Fruit fly (Drosophila melanogaster) whole organism, wandering third instar larva: ENCODE data around the gene CG4404.

Experiments
- Abd-B ChIP-seq: fragments of >200 bp; optimal IDR thresholded peaks from 2 replicates; lab custom pipeline; 2017; ENCODE audit warnings: missing biosample characterization, missing genetic modification characterization
- CG32264 ChIP-seq: fragments of 200-800 bp; sonication (Bioruptor generic); optimal IDR thresholded peaks from 2 replicates; lab custom pipeline; 2016; ENCODE audit warnings: missing biosample characterization, missing genetic modification characterization
- CG9705 ChIP-seq: fragments of 200-800 bp; sonication (Bioruptor generic); optimal IDR thresholded peaks from 2 replicates; lab custom pipeline; 2018; ENCODE audit warnings: missing biosample characterization, mild to moderate bottlenecking, missing genetic modification characterization
- CrebA ChIP-seq: fragments of 200-800 bp; sonication (Bioruptor generic); optimal IDR thresholded peaks from 2 replicates; lab custom pipeline; 2016; ENCODE audit warnings: missing biosample characterization, mild to moderate bottlenecking, missing genetic modification characterization, borderline replicate concordance
- Dif ChIP-seq: fragments of 200-275, 200-300 bp; sonication (Bioruptor generic); optimal IDR thresholded peaks from 2 replicates; lab custom pipeline; 2018; ENCODE audit warnings: missing biosample characterization, missing genetic modification characterization; ENCODE audit not compliant: partially characterized antibody
- GATAd ChIP-seq: sonication (Bioruptor generic); optimal IDR thresholded peaks from 2 replicates; lab custom pipeline; 2016; ENCODE audit warnings: missing biosample characterization, missing genetic modification characterization
- HLH106 ChIP-seq: fragments of 200-800 bp; optimal IDR thresholded peaks from 3 replicates; lab custom pipeline; 2019; ENCODE audit warnings: missing biosample characterization, mild to moderate bottlenecking, missing genetic modification characterization, moderate library complexity
- Hnf4 ChIP-seq: fragments of 200-800 bp; sonication (Bioruptor generic); optimal IDR thresholded peaks from 2 replicates; lab custom pipeline; 2016; ENCODE audit warnings: missing biosample characterization, mild to moderate bottlenecking, missing genetic modification characterization
- Hr78 ChIP-seq: fragments of >200 bp; optimal IDR thresholded peaks from 2 replicates; lab custom pipeline; 2017; ENCODE audit warnings: missing biosample characterization, missing genetic modification characterization
- Hr83 ChIP-seq: fragments of 200-300 bp; sonication (Bioruptor generic); optimal IDR thresholded peaks from 2 replicates; lab custom pipeline; 2016; ENCODE audit warnings: missing biosample characterization, mild to moderate bottlenecking, missing genetic modification characterization, moderate library complexity; ENCODE audit not compliant: poor library complexity, severe bottlenecking
- Jra ChIP-seq: sonication (Bioruptor generic); optimal IDR thresholded peaks from 2 replicates; lab custom pipeline; 2016; ENCODE audit warnings: missing biosample characterization, missing genetic modification characterization
- Mio ChIP-seq: sonication (Bioruptor generic); optimal IDR thresholded peaks from 2 replicates; lab custom pipeline; 2016; ENCODE audit warnings: missing biosample characterization, missing genetic modification characterization
- Myc ChIP-seq: fragments of >200 bp; optimal IDR thresholded peaks from 2 replicates; lab custom pipeline; 2017
- OdsH ChIP-seq: fragments of 200-800 bp; sonication (Bioruptor generic); optimal IDR thresholded peaks from 2 replicates; lab custom pipeline; 2016; ENCODE audit warnings: missing biosample characterization, mild to moderate bottlenecking, missing genetic modification characterization
- Rel ChIP-seq, 2 experiments: fragments of 200-800 bp; sonication (Bioruptor generic) in 1 of 2; optimal IDR thresholded peaks; 2 replicates in 1 of 2; 3 replicates in 1 of 2; lab custom pipeline; 2016 to 2019; ENCODE audit warnings: mild to moderate bottlenecking in 2 of 2, missing biosample characterization in 2 of 2, missing genetic modification characterization in 2 of 2, moderate library complexity in 1 of 2
- Sp1 ChIP-seq: fragments of 200-800 bp; sonication (Bioruptor generic); optimal IDR thresholded peaks from 3 replicates; lab custom pipeline; 2019; ENCODE audit warnings: missing biosample characterization, mild to moderate bottlenecking, missing genetic modification characterization, moderate library complexity
- Vsx2 ChIP-seq: fragments of 200-300, 225-300 bp; sonication (Bioruptor generic); optimal IDR thresholded peaks from 2 replicates; lab custom pipeline; 2018; ENCODE audit warnings: missing biosample characterization, missing genetic modification characterization; ENCODE audit not compliant: partially characterized antibody
- br ChIP-seq: fragments of 200-800 bp; sonication (Bioruptor generic); optimal IDR thresholded peaks from 2 replicates; lab custom pipeline; 2016; ENCODE audit warnings: missing biosample characterization, missing genetic modification characterization
- dl ChIP-seq, 2 experiments: fragments of 175-275, 200-275 bp in 1 of 2; fragments of 200-275 bp in 1 of 2; sonication (Bioruptor generic); optimal IDR thresholded peaks; lab custom pipeline; 2018; ENCODE audit warnings: mild to moderate bottlenecking in 2 of 2, missing biosample characterization in 2 of 2, missing genetic modification characterization in 2 of 2, moderate library complexity in 2 of 2; ENCODE audit not compliant: partially characterized antibody in 2 of 2, insufficient read depth in 1 of 2
- dmrt93B ChIP-seq: fragments of 200-800 bp; sonication (Bioruptor generic); optimal IDR thresholded peaks from 2 replicates; lab custom pipeline; 2018; ENCODE audit warnings: missing biosample characterization, mild to moderate bottlenecking, missing genetic modification characterization
- dsf ChIP-seq: sonication (Bioruptor generic); optimal IDR thresholded peaks from 2 replicates; lab custom pipeline; 2016; ENCODE audit warnings: missing biosample characterization, missing genetic modification characterization, borderline replicate concordance
- ey ChIP-seq: fragments of 200-800 bp; sonication (Bioruptor generic); optimal IDR thresholded peaks from 2 replicates; lab custom pipeline; 2016; ENCODE audit warnings: missing biosample characterization, missing genetic modification characterization
- foxo ChIP-seq, 2 experiments: fragments of 200-800 bp; sonication (Bioruptor generic); optimal IDR thresholded peaks; 2 replicates in 1 of 2; 3 replicates in 1 of 2; lab custom pipeline; 2016 to 2017; ENCODE audit warnings: missing biosample characterization in 2 of 2, missing genetic modification characterization in 2 of 2
- fru ChIP-seq: fragments of 200-800 bp; sonication (Bioruptor generic); optimal IDR thresholded peaks from 3 replicates; lab custom pipeline; 2016; ENCODE audit warnings: missing biosample characterization, mild to moderate bottlenecking, missing genetic modification characterization
- h ChIP-seq: fragments of 200-800 bp; sonication (Bioruptor generic); optimal IDR thresholded peaks from 3 replicates; lab custom pipeline; 2016; ENCODE audit warnings: missing biosample characterization, mild to moderate bottlenecking, missing genetic modification characterization
- jim ChIP-seq: fragments of 175-275, 200-325 bp; sonication (Bioruptor generic); optimal IDR thresholded peaks from 2 replicates; lab custom pipeline; 2016; ENCODE audit warnings: missing biosample characterization, mild to moderate bottlenecking, missing genetic modification characterization
- lola ChIP-seq: fragments of >200 bp; optimal IDR thresholded peaks from 2 replicates; lab custom pipeline; 2017; ENCODE audit warnings: missing biosample characterization, missing genetic modification characterization
- pan ChIP-seq: fragments of >200 bp; optimal IDR thresholded peaks from 2 replicates; lab custom pipeline; 2017
- psq ChIP-seq: fragments of 200-800 bp; sonication (Bioruptor generic); optimal IDR thresholded peaks from 3 replicates; lab custom pipeline; 2017; ENCODE audit warnings: missing biosample characterization, mild to moderate bottlenecking, missing genetic modification characterization, moderate library complexity
- rgr ChIP-seq: fragments of 200-800 bp; sonication (Bioruptor generic); optimal IDR thresholded peaks from 3 replicates; lab custom pipeline; 2016; ENCODE audit warnings: missing biosample characterization, mild to moderate bottlenecking, missing genetic modification characterization
- sage ChIP-seq: fragments of 200-800 bp; sonication (Bioruptor generic); optimal IDR thresholded peaks from 2 replicates; lab custom pipeline; 2016; ENCODE audit warnings: missing biosample characterization, mild to moderate bottlenecking, missing genetic modification characterization
- sv ChIP-seq: fragments of 200-800 bp; sonication (Bioruptor generic); optimal IDR thresholded peaks from 3 replicates; lab custom pipeline; 2016; ENCODE audit warnings: missing biosample characterization, missing genetic modification characterization
- tai ChIP-seq: sonication (Bioruptor generic); optimal IDR thresholded peaks from 2 replicates; lab custom pipeline; 2016; ENCODE audit warnings: missing biosample characterization, missing genetic modification characterization
- woc ChIP-seq: sonication (Bioruptor generic); optimal IDR thresholded peaks from 2 replicates; lab custom pipeline; 2016; ENCODE audit warnings: missing biosample characterization, mild to moderate bottlenecking, missing genetic modification characterization

CG4404 gene

DNA sequence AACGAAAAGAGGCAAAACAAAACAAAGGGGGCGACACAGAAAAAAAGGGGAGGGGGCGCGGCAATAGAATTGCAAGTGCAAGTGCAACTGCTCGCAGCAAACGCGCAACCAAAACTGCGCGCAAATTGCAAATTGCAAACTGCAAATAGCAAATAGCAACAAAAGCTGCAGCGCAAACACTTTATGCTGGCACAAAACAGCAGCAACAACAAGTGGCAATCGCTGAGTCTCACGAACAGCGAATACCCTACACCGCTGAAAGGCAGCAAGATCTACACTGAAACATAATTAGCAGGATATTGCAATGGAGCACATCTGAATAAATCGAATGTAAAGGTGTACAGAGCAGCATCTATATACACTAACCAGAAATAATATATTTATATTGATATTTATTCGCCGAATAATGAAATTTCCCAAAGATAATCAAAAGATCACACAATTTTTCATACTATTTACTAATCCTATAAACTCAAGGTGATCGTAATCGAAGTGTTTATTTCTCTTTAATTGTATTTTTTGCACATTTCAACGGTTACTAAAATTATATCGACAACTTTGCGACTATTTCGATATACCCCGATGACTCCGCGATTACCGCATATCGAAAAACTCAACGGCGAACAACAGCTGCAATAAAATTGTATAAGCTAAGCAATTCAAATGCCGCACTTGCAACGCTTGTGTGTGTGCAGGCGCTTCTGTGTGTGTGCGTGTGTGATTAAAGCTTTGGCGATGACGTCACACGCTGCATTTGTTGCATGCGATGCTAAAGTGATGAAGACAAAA lies at the start of gene CG4404:
TSS of gene CG4404 (minus strand) at position 118 of the 789 bp plus-strand sequence.
- no peak for TF ChIP-seq CG32264 (GFP tag; lab: Kevin White, UChicago)
- no peak for TF ChIP-seq lola (GFP tag; lab: Kevin White, UChicago)
- no peak for TF ChIP-seq fru (GFP tag; lab: Kevin White, UChicago)
- TF ChIP-seq Jra (GFP tag; lab: Kevin White, UChicago): no peak
- no peak for TF ChIP-seq HLH106
- no peak for TF ChIP-seq h
- TF ChIP-seq Dif: no peak
- TF ChIP-seq sage (GFP tag; lab: Kevin White, UChicago): no peak
- no peak for TF ChIP-seq dl (GFP tag; optimal IDR thresholded peaks at IDR 0.05; lab: Kevin White, UChicago; ENCODE audit: insufficient read depth in 1 of 2, partially characterized antibody in 2 of 2)
- no peak for TF ChIP-seq ey
- TF ChIP-seq psq: no peak
- TF ChIP-seq CG9705 (GFP tag; lab: Kevin White, UChicago): no peak
- TF ChIP-seq sv (GFP tag; lab: Kevin White, UChicago): no peak
- no peak for TF ChIP-seq dmrt93B (GFP tag; lab: Kevin White, UChicago)
- TF ChIP-seq Hr78 (GFP tag; lab: Kevin White, UChicago): no peak
- TF ChIP-seq pan (lab: Kevin White, UChicago): no peak

DNA sequence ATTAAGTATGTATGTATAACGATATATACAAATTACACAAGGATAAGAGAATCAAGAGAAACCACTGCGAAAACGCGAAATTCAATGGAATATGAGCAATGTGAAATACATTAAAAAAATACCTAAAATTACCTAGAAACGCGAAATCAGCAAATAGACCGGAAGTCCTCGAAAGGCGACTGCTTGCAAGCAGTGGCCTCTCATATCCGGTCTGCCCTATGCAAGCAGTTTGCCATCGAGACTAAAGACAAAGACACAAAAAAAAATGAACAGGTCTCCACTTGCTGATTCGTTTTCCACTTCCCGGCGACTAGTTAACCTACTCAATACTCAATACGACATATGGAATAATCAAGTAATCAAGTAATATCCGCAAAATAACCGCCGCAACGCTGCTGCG lies 41.9 kb upstream of the CG4404 start:
- no peak for TF ChIP-seq HLH106
- no peak for TF ChIP-seq Hr78 (GFP tag; lab: Kevin White, UChicago)
- no peak for TF ChIP-seq Sp1 (GFP tag; lab: Kevin White, UChicago)
- TF ChIP-seq jim: no peak
- TF ChIP-seq Dif: no peak
- no peak for TF ChIP-seq pan (lab: Kevin White, UChicago)
- no peak for TF ChIP-seq sv (GFP tag; lab: Kevin White, UChicago)
- no peak for TF ChIP-seq lola (GFP tag; lab: Kevin White, UChicago)
- TF ChIP-seq psq: no peak
- no peak for TF ChIP-seq CrebA
- no peak for TF ChIP-seq Hr83 (GFP tag; lab: Kevin White, UChicago)
- no peak for TF ChIP-seq woc (GFP tag; lab: Kevin White, UChicago)
- no peak for TF ChIP-seq GATAd (GFP tag; lab: Kevin White, UChicago)
- no peak for TF ChIP-seq h
- no peak for TF ChIP-seq Rel (GFP tag; optimal IDR thresholded peaks at IDR 0.05; lab: Kevin White, UChicago)
- TF ChIP-seq Rel (tag; optimal IDR thresholded peaks at IDR 0.05; lab: Kevin White, UChicago): no peak
- no peak for TF ChIP-seq ey
- no peak for TF ChIP-seq tai
- TF ChIP-seq dmrt93B (GFP tag; lab: Kevin White, UChicago): no peak
- TF ChIP-seq br (GFP tag; lab: Kevin White, UChicago): no peak
- TF ChIP-seq Vsx2 (GFP tag; lab: Kevin White, UChicago): no peak
- TF ChIP-seq, all 38 proteins: peak for 0

DNA sequence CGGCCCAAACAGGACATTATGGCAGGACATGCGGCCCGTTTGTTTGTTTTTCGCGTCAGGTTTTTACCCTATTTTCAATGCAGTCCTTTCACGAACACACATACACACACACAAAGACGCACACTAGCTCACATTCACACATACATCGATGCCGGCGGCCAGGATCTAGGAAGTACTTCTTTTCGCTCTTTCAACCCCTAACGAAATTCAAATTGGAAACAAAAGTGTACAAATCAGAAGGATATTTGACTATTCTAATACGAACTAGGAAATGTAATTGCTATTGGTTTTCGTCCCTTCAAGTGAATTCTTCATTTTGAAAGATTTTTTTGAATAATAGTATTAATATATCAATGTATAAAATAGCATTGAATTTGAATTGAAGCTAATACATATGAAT lies 34.6 kb upstream of the CG4404 start:
- TF ChIP-seq rgr (GFP tag; lab: Kevin White, UChicago) (no peak), fru (GFP tag; lab: Kevin White, UChicago) (no peak), lola (GFP tag; lab: Kevin White, UChicago) (no peak), Mio (GFP tag; lab: Kevin White, UChicago) (no peak), OdsH (no peak), dmrt93B (GFP tag; lab: Kevin White, UChicago) (no peak), Sp1 (GFP tag; lab: Kevin White, UChicago) (no peak)

DNA sequence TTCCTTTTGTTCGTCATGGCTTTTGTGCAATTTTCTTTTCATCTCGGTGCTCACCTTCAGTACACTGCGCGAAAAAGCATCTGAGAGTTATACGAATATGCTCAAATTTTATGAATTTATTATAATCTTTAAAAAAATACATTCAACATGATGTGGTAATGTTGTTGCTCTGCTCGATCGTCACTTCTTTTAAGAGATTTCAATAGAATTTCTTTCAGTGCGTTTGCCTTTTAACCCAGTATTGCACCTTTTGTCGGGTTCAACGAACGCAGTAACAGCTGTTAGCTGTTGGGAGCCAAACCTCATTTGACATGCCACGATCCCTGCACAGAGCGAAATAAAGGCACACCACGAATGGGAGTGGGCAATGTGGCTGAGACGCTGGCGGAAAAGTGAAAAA lies 34.1 kb upstream of the CG4404 start:
- TF ChIP-seq h (peak; percentile 2), Mio (GFP tag; lab: Kevin White, UChicago) (no peak), Vsx2 (GFP tag; lab: Kevin White, UChicago) (no peak), ey (no peak), GATAd (GFP tag; lab: Kevin White, UChicago) (no peak), Hr78 (GFP tag; lab: Kevin White, UChicago) (no peak), psq (peak; percentile 9), sv (GFP tag; lab: Kevin White, UChicago) (no peak), pan (lab: Kevin White, UChicago) (no peak), Myc (lab: Kevin White, UChicago) (no peak), lola (GFP tag; lab: Kevin White, UChicago) (no peak), Hnf4 (GFP tag; lab: Kevin White, UChicago) (no peak), dmrt93B (GFP tag; lab: Kevin White, UChicago) (no peak), foxo (GFP tag; optimal IDR thresholded peaks at IDR 0.05; lab: Kevin White, UChicago) (peak in 1 of 2 experiments; percentile 20), dsf (GFP tag; lab: Kevin White, UChicago) (no peak), Sp1 (GFP tag; lab: Kevin White, UChicago) (no peak), HLH106 (peak; percentile 31), Abd-B (GFP tag; lab: Kevin White, UChicago) (no peak), CG32264 (GFP tag; lab: Kevin White, UChicago) (no peak)
